Worm (Caenorhabditis elegans) whole organism, L1 larva: Measurements from ENCODE around the gene sdz-38.

Experiments
- C16A3.4 ChIP-seq: fragments of 150-350 bp; optimal IDR thresholded peaks from 2 replicates; lab custom pipeline; 2014; ENCODE audit warnings: missing biosample characterization, missing genetic modification characterization
- Y116A8C.19 ChIP-seq: sonication (generic microtip); optimal IDR thresholded peaks from 2 replicates; lab custom pipeline; 2016; ENCODE audit warnings: missing compliant biosample characterization, missing genetic modification characterization, borderline replicate concordance
- ces-1 ChIP-seq: fragments of 150-350 bp; optimal IDR thresholded peaks from 2 replicates; lab custom pipeline; 2014; ENCODE audit warnings: missing biosample characterization, missing genetic modification reagents, missing genetic modification characterization
- ets-5 ChIP-seq: fragments of 200-800 bp; sonication (Bioruptor generic); IDR thresholded peaks from 2 replicates; pipeline ENCODE4 v1.3.6; 2022; ENCODE audit warnings: missing genetic modification characterization, missing compliant biosample characterization
- lin-13 ChIP-seq: fragments of 150-350 bp; optimal IDR thresholded peaks from 2 replicates; lab custom pipeline; 2014; ENCODE audit warnings: missing biosample characterization, missing genetic modification reagents, missing genetic modification characterization
- lir-3 ChIP-seq: sonication (generic microtip); optimal IDR thresholded peaks from 2 replicates; lab custom pipeline; 2016; ENCODE audit warnings: mild to moderate bottlenecking, missing genetic modification characterization, moderate library complexity, missing compliant biosample characterization; ENCODE audit not compliant: poor library complexity
- mab-9 ChIP-seq: fragments of 200-800 bp; sonication (Bioruptor generic); IDR thresholded peaks from 2 replicates; pipeline ENCODE4 v1.3.6; 2022; ENCODE audit warnings: missing genetic modification reagents, missing genetic modification characterization, missing compliant biosample characterization
- nhr-237 ChIP-seq: fragments of 150-350 bp; optimal IDR thresholded peaks from 2 replicates; lab custom pipeline; 2014; ENCODE audit warnings: missing biosample characterization, missing genetic modification characterization
- pqm-1 ChIP-seq: sonication (generic microtip); optimal IDR thresholded peaks from 3 replicates; lab custom pipeline; 2017; ENCODE audit warnings: missing biosample characterization, missing genetic modification characterization
- snpc-4 ChIP-seq: fragments of 150-350 bp; optimal IDR thresholded peaks from 2 replicates; lab custom pipeline; 2014; ENCODE audit warnings: missing biosample characterization, missing genetic modification characterization
- tlp-1 ChIP-seq: fragments of 150-350 bp; optimal IDR thresholded peaks from 2 replicates; lab custom pipeline; 2014; ENCODE audit warnings: missing biosample characterization, missing genetic modification characterization
- unc-62 ChIP-seq: fragments of 150-350 bp; optimal IDR thresholded peaks from 2 replicates; lab custom pipeline; 2014; ENCODE audit warnings: missing biosample characterization, missing genetic modification reagents, missing genetic modification characterization
- ztf-11 ChIP-seq, 2 experiments: sonication (generic microtip); optimal IDR thresholded peaks; 2 replicates each; lab custom pipeline; 2016 to 2017; ENCODE audit warnings: missing genetic modification characterization in 2 of 2, missing biosample characterization in 1 of 2, missing compliant biosample characterization in 1 of 2

DNA sequence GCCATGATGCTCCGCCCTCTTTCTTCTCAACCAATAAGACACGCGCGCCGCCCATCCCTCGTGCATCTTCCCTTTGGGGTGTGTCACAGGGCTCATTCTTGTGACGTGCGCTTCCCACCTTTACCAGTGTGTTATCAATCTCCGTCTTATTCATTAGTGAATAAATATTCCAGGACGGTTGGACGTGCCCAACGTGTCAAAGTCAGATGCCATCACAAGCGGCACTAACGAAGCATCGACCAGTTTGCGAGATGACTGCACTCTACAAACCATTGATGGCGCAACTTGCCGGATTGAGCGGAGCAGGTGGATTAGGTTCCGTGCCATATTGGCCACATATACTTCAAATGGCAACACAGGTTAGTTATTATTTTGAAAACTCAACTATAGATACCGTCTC lies 21.5 kb downstream of the sdz-38 start:
- TF ChIP-seq mab-9 (GFP tag; lab: Robert Waterston, UW) (no peak), snpc-4 (tag; lab: Kevin White, UChicago) (no peak), C16A3.4 (tag; lab: Kevin White, UChicago) (no peak), unc-62 (GFP tag; lab: Kevin White, UChicago) (no peak), pqm-1 (tag; lab: Kevin White, UChicago) (no peak), lin-13 (no peak), ets-5 (GFP tag; lab: Robert Waterston, UW) (no peak), nhr-237 (tag; lab: Kevin White, UChicago) (no peak), ces-1 (no peak), ztf-11 (tag; optimal IDR thresholded peaks at IDR 0.05; lab: Kevin White, UChicago) (no peak), Y116A8C.19 (tag; lab: Kevin White, UChicago) (no peak), lir-3 (no peak), tlp-1 (no peak)
